Fruit fly (Drosophila melanogaster): ENCODE measurements around the gene CG46435.

dm6 chr3L:19544105-19544504 is 805 bp upstream of the CG46435 start, which contains the start of the genes CG46434 and Dred:
- TF ChIP-seq CG8301 (tag; optimal IDR thresholded peaks at IDR 0.05), result no peak
- TF ChIP-seq EcR (GFP tag; optimal IDR thresholded peaks at IDR 0.05), result no peak
- TF ChIP-seq gl (tag; optimal IDR thresholded peaks at IDR 0.05), result no peak
- TF ChIP-seq Pif1B (GFP tag; optimal IDR thresholded peaks at IDR 0.05), result no peak
- no peak for TF ChIP-seq Pif1A (GFP tag; optimal IDR thresholded peaks at IDR 0.05)
- TF ChIP-seq CG10348 (GFP tag; IDR thresholded peaks at IDR 0.05), result no peak
- no peak for TF ChIP-seq CG13204 (GFP tag; optimal IDR thresholded peaks at IDR 0.05)
- TF ChIP-seq CG32121 (GFP tag; IDR thresholded peaks at IDR 0.05), result no peak
- TF ChIP-seq CG9948 (tag; optimal IDR thresholded peaks at IDR 0.05), result no peak
- TF ChIP-seq CG4496 (GFP tag; IDR thresholded peaks at IDR 0.05), result no peak
- TF ChIP-seq fd96Ca (GFP tag; IDR thresholded peaks at IDR 0.05), result no peak
- TF ChIP-seq CG17806 (tag; optimal IDR thresholded peaks at IDR 0.05), result no peak
- TF ChIP-seq CG8159 (tag; optimal IDR thresholded peaks at IDR 0.05), result no peak

All from whole organism, pupa.